Fruit fly (Drosophila melanogaster): ENCODE results near the gene mRpL35.

- TF ChIP-seq CG14655 (GFP tag; optimal IDR thresholded peaks at IDR 0.05), result no peak
- TF ChIP-seq Ets98B (GFP tag; IDR thresholded peaks at IDR 0.05), result peak; percentile 28; the same call in 1 of the 2 replicates
These were observed 2.0 kb downstream of the mRpL35 start, which contains the start of gene CG6028 for dm6 chr3R:22025320-22025719.

Measured in whole organism, pupa.